Worm (Caenorhabditis elegans) whole organism, L2 larva: ENCODE data around the gene fbxc-53.

Source experiments
- dmd-4 ChIP-seq: sonication (generic microtip); optimal IDR thresholded peaks from 2 replicates; lab custom pipeline; 2017; ENCODE audit warnings: missing biosample characterization, missing genetic modification characterization
- mdl-1 ChIP-seq, 2 experiments: fragments of 150-350 bp in 1 of 2; sonication (generic microtip) in 1 of 2; optimal IDR thresholded peaks; 2 replicates each; lab custom pipeline; 2017; ENCODE audit warnings: missing biosample characterization in 2 of 2, missing genetic modification characterization in 2 of 2
- nhr-10 ChIP-seq: sonication (generic microtip); optimal IDR thresholded peaks from 2 replicates; lab custom pipeline; 2017; ENCODE audit warnings: missing biosample characterization, missing genetic modification characterization
- nhr-25 ChIP-seq: fragments of 150-350 bp; sonication (generic microtip); optimal IDR thresholded peaks from 3 replicates; lab custom pipeline; 2014; ENCODE audit warnings: missing biosample characterization, missing genetic modification characterization
- unc-62 ChIP-seq: fragments of 150-350 bp; optimal IDR thresholded peaks from 2 replicates; lab custom pipeline; 2014; ENCODE audit warnings: missing biosample characterization, missing genetic modification reagents, missing genetic modification characterization
- zag-1 ChIP-seq: fragments of 150-350 bp; optimal IDR thresholded peaks from 2 replicates; lab custom pipeline; 2014; ENCODE audit warnings: missing biosample characterization, missing genetic modification characterization

DNA sequence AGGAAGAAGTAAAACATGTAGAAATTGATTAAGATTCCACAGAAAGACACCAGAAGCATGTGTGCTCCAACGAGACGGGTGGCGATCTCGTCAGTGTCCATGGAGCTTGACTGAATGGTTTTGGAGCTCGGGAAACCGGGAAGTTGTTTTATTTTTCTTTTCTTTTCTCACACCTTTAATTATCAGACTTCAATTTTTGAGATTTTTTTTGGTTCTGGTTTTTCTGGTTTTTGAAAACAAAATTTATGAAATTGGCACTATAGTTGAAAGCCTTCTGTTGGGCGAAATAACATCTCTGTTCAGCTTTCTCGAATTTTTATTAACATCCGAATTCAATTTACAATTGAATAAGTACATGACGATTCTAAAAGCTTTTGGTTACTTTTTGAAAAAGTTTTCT is 11.5 kb upstream of the fbxc-53 start, which contains the start of gene srx-104:
- TF ChIP-seq mdl-1 (tag; optimal IDR thresholded peaks at IDR 0.05; lab: Kevin White, UChicago) (no peak), zag-1 (no peak), unc-62 (no peak), nhr-25 (tag; lab: Kevin White, UChicago) (no peak), dmd-4 (tag; lab: Kevin White, UChicago) (no peak), nhr-10 (no peak)
